Fruit fly (Drosophila melanogaster) whole organism, prepupa: ENCODE data around the gene Fit2.

Experiments used
- Blimp-1 ChIP-seq: fragments of 200-800 bp; sonication (Bioruptor generic); optimal IDR thresholded peaks from 3 replicates; lab custom pipeline; 2017; ENCODE audit warnings: missing biosample characterization, missing genetic modification characterization, mild to moderate bottlenecking, moderate library complexity, missing genetic modification reagents
- CG31627 ChIP-seq: fragments of 200-800 bp; sonication (Bioruptor generic); optimal IDR thresholded peaks from 3 replicates; lab custom pipeline; 2016; ENCODE audit warnings: missing biosample characterization, missing genetic modification characterization
- CG8632 ChIP-seq: fragments of 200-800 bp; sonication (Bioruptor generic); optimal IDR thresholded peaks from 3 replicates; lab custom pipeline; 2016; ENCODE audit warnings: missing biosample characterization, missing genetic modification characterization
- Ets21C ChIP-seq: fragments of 200-800 bp; sonication (Bioruptor generic); optimal IDR thresholded peaks from 3 replicates; lab custom pipeline; 2016; ENCODE audit warnings: missing biosample characterization, missing genetic modification characterization
- Lpt ChIP-seq: fragments of 200-800 bp; sonication (Bioruptor generic); optimal IDR thresholded peaks from 3 replicates; lab custom pipeline; 2016; ENCODE audit warnings: missing biosample characterization, missing genetic modification characterization
- OdsH ChIP-seq: fragments of 200-800 bp; sonication (Bioruptor generic); optimal IDR thresholded peaks from 3 replicates; lab custom pipeline; 2016; ENCODE audit warnings: missing biosample characterization, missing genetic modification characterization
- dac ChIP-seq: fragments of 200-800 bp; sonication (Bioruptor generic); optimal IDR thresholded peaks from 2 replicates; lab custom pipeline; 2017; ENCODE audit warnings: missing biosample characterization, mild to moderate bottlenecking, missing genetic modification characterization
- esn ChIP-seq: fragments of 200-800 bp; sonication (Bioruptor generic); optimal IDR thresholded peaks from 2 replicates; lab custom pipeline; 2016; ENCODE audit warnings: missing biosample characterization, mild to moderate bottlenecking, missing genetic modification characterization, moderate library complexity
- lz ChIP-seq: fragments of 200-800 bp; sonication (Bioruptor generic); optimal IDR thresholded peaks from 3 replicates; lab custom pipeline; 2016; ENCODE audit warnings: missing biosample characterization, missing genetic modification characterization

dm6 chr3L:16985578-16985977 lies 38.5 kb upstream of the Fit2 start:
- TF ChIP-seq esn (GFP tag; lab: Kevin White, UChicago) (no peak), CG31627 (GFP tag; lab: Kevin White, UChicago) (no peak), OdsH (GFP tag; lab: Kevin White, UChicago) (no peak), dac (GFP tag; lab: Kevin White, UChicago) (no peak), Lpt (GFP tag; lab: Kevin White, UChicago) (no peak), lz (GFP tag; lab: Kevin White, UChicago) (no peak), Ets21C (no peak), CG8632 (no peak), Blimp-1 (peak; percentile 96)
